Fruit fly (Drosophila melanogaster) Kc167 (cell line): ENCODE measurements around the gene CG42592.

Experiments used
- Myc ChIP-seq: fragments of >200 bp; optimal IDR thresholded peaks from 2 replicates; lab custom pipeline; 2017; ENCODE audit warnings: missing external identifiers
- Sin3A ChIP-seq: fragments of >200 bp; optimal IDR thresholded peaks from 2 replicates; lab custom pipeline; 2018; ENCODE audit warnings: missing external identifiers
- h ChIP-seq: fragments of >200 bp; optimal IDR thresholded peaks from 3 replicates; lab custom pipeline; 2018; ENCODE audit warnings: missing external identifiers
- insv ChIP-seq: fragments of >200 bp; optimal IDR thresholded peaks from 3 replicates; lab custom pipeline; 2018; ENCODE audit warnings: missing external identifiers
- psq ChIP-seq: fragments of >200 bp; optimal IDR thresholded peaks from 2 replicates; lab custom pipeline; 2017; ENCODE audit warnings: missing external identifiers
- ttk ChIP-seq: sonication (Bioruptor generic); optimal IDR thresholded peaks from 2 replicates; lab custom pipeline; 2017; ENCODE audit warnings: missing external identifiers

Gene CG42592

dm6 chr3R:29859763-29860162 is 23.7 kb upstream of the CG42592 start:
- no peak for TF ChIP-seq insv (lab: Kevin White, UChicago)
- TF ChIP-seq h (lab: Kevin White, UChicago): no peak
- no peak for TF ChIP-seq psq (lab: Kevin White, UChicago)
- no peak for TF ChIP-seq ttk (lab: Kevin White, UChicago)
- TF ChIP-seq Myc (lab: Kevin White, UChicago): no peak
- TF ChIP-seq Sin3A (lab: Kevin White, UChicago): no peak

- no peak for TF ChIP-seq Myc (lab: Kevin White, UChicago)
- TF ChIP-seq insv (lab: Kevin White, UChicago): no peak
- TF ChIP-seq psq (lab: Kevin White, UChicago): no peak
- TF ChIP-seq Sin3A (lab: Kevin White, UChicago): no peak
- TF ChIP-seq h (lab: Kevin White, UChicago): no peak
- no peak for TF ChIP-seq ttk (lab: Kevin White, UChicago)
Measured at dm6 chr3R:29858806-29859205, 22.7 kb upstream of the CG42592 start, which contains the start of gene CG7824. CG7824 (minus strand) TSS chr3R:29858936.

dm6 chr3R:29857228-29857627 is 21.1 kb upstream of the CG42592 start, which contains the start of gene dgt1:
dgt1 (minus strand) TSS chr3R:29857491.
- TF ChIP-seq psq (lab: Kevin White, UChicago) (no peak), Sin3A (lab: Kevin White, UChicago) (no peak), h (lab: Kevin White, UChicago) (no peak), insv (lab: Kevin White, UChicago) (no peak), Myc (lab: Kevin White, UChicago) (no peak), ttk (lab: Kevin White, UChicago) (no peak)

dm6 chr3R:29847126-29847525 is 11.0 kb upstream of the CG42592 start:
- TF ChIP-seq psq (lab: Kevin White, UChicago): no peak
- no peak for TF ChIP-seq Sin3A (lab: Kevin White, UChicago)
- no peak for TF ChIP-seq insv (lab: Kevin White, UChicago)

dm6 chr3R:29841293-29841791 is 5.3 kb upstream of the CG42592 start, which contains the start of gene Cad99C:
Cad99C (plus strand) TSS chr3R:29841657.
- TF ChIP-seq insv (lab: Kevin White, UChicago): no peak
- no peak for TF ChIP-seq Sin3A (lab: Kevin White, UChicago)
- TF ChIP-seq ttk (lab: Kevin White, UChicago): no peak
- no peak for TF ChIP-seq psq (lab: Kevin White, UChicago)
- TF ChIP-seq h (lab: Kevin White, UChicago): no peak
- TF ChIP-seq Myc (lab: Kevin White, UChicago): no peak

dm6 chr3R:29839707-29840311 is 3.7 kb upstream of the CG42592 start:
- no peak for TF ChIP-seq ttk (lab: Kevin White, UChicago)
- no peak for TF ChIP-seq psq (lab: Kevin White, UChicago)
- TF ChIP-seq Sin3A (lab: Kevin White, UChicago): no peak
- no peak for TF ChIP-seq h (lab: Kevin White, UChicago)
- no peak for TF ChIP-seq Myc (lab: Kevin White, UChicago)
- TF ChIP-seq insv (lab: Kevin White, UChicago): no peak

- no peak for TF ChIP-seq Sin3A (lab: Kevin White, UChicago)
- no peak for TF ChIP-seq ttk (lab: Kevin White, UChicago)
- no peak for TF ChIP-seq h (lab: Kevin White, UChicago)
Measured at dm6 chr3R:29838751-29839150, 2.7 kb upstream of the CG42592 start.

dm6 chr3R:29837771-29838170 is 1.7 kb upstream of the CG42592 start:
- TF ChIP-seq insv (lab: Kevin White, UChicago) (no peak), ttk (lab: Kevin White, UChicago) (no peak), psq (lab: Kevin White, UChicago) (no peak), Myc (lab: Kevin White, UChicago) (no peak), Sin3A (lab: Kevin White, UChicago) (no peak), h (lab: Kevin White, UChicago) (no peak)

dm6 chr3R:29835710-29836049 is 408 bp downstream of the CG42592 start, which contains the start of gene Prtl99C:
Prtl99C (plus strand) TSS chr3R:29835950.
- TF ChIP-seq Sin3A (lab: Kevin White, UChicago) (no peak), h (lab: Kevin White, UChicago) (no peak), insv (lab: Kevin White, UChicago) (no peak), Myc (lab: Kevin White, UChicago) (no peak), ttk (lab: Kevin White, UChicago) (no peak), psq (lab: Kevin White, UChicago) (no peak)

- no peak for TF ChIP-seq Sin3A (lab: Kevin White, UChicago)
- TF ChIP-seq h (lab: Kevin White, UChicago): no peak
- no peak for TF ChIP-seq insv (lab: Kevin White, UChicago)
- TF ChIP-seq ttk (lab: Kevin White, UChicago): no peak
- TF ChIP-seq Myc (lab: Kevin White, UChicago): no peak
- no peak for TF ChIP-seq psq (lab: Kevin White, UChicago)
Measured at dm6 chr3R:29834759-29835709, 1.1 kb downstream of the CG42592 start, which contains the start of gene Atg16. Atg16 (minus strand) TSS chr3R:29835101.

dm6 chr3R:29830925-29831324 is 5.2 kb downstream of the CG42592 start:
- no peak for TF ChIP-seq insv (lab: Kevin White, UChicago)
- TF ChIP-seq ttk (lab: Kevin White, UChicago): no peak
- TF ChIP-seq h (lab: Kevin White, UChicago): no peak
- no peak for TF ChIP-seq Myc (lab: Kevin White, UChicago)
- no peak for TF ChIP-seq psq (lab: Kevin White, UChicago)
- no peak for TF ChIP-seq Sin3A (lab: Kevin White, UChicago)
